Fruit fly (Drosophila melanogaster): ENCODE measurements around the gene CG42327.

Gene CG42327

dm6 chr3R:11655873-11656374, at the start of gene CG42327 (continued):
- peak; percentile 69 for TF ChIP-seq gro (GFP tag; optimal IDR thresholded peaks at IDR 0.05)
- peak; percentile 50 for TF ChIP-seq Bgb (GFP tag; IDR thresholded peaks at IDR 0.05; ENCODE audit: partially characterized antibody)
- TF ChIP-seq CG2202 (tag; optimal IDR thresholded peaks at IDR 0.05), result peak; percentile 93
- TF ChIP-seq Dll (GFP tag; IDR thresholded peaks at IDR 0.05; ENCODE audit: partially characterized antibody), result peak; percentile 48; the same call in 1 of the 4 replicates
- TF ChIP-seq sc (optimal IDR thresholded peaks at IDR 0.05), result no peak
- peak; percentile 95 for TF ChIP-seq sc (GFP tag; optimal IDR thresholded peaks at IDR 0.05)
- peak; percentile 96 for TF ChIP-seq az2 (GFP tag; optimal IDR thresholded peaks at IDR 0.05)
- TF ChIP-seq CG13296 (GFP tag; optimal IDR thresholded peaks at IDR 0.05), result peak; percentile 87
- TF ChIP-seq Myb (GFP tag; optimal IDR thresholded peaks at IDR 0.05), result peak; percentile 45
- peak; percentile 63 for TF ChIP-seq CG7786 (GFP tag; optimal IDR thresholded peaks at IDR 0.05)
- peak; percentile 81 for TF ChIP-seq Mes4 (GFP tag; optimal IDR thresholded peaks at IDR 0.05)
- TF ChIP-seq CG3407 (GFP tag; optimal IDR thresholded peaks at IDR 0.05), result peak; percentile 95
- TF ChIP-seq mirr (GFP tag; optimal IDR thresholded peaks at IDR 0.05), result peak; percentile 80
- peak; percentile 85 for TF ChIP-seq CG12155 (GFP tag; optimal IDR thresholded peaks at IDR 0.05)
- TF ChIP-seq inv (GFP tag; IDR thresholded peaks at IDR 0.05; ENCODE audit: partially characterized antibody), result peak; percentile 16; the same call in 1 of the 2 replicates
- TF ChIP-seq CG16863 (GFP tag; optimal IDR thresholded peaks at IDR 0.05), result peak; percentile 87
- peak; percentile 93 for TF ChIP-seq peb (GFP tag; IDR thresholded peaks at IDR 0.05)
- TF ChIP-seq ase (GFP tag; IDR thresholded peaks at IDR 0.05), result peak; percentile 97
- peak; percentile 98 for TF ChIP-seq CG31441 (GFP tag; IDR thresholded peaks at IDR 0.05)
- no peak for TF ChIP-seq Doc3 (GFP tag; IDR thresholded peaks at IDR 0.05; ENCODE audit: partially characterized antibody)
- TF ChIP-seq vnd (GFP tag; IDR thresholded peaks at IDR 0.05; ENCODE audit: partially characterized antibody), result no peak
- peak; percentile 95 for TF ChIP-seq Oli (tag; optimal IDR thresholded peaks at IDR 0.05)
- TF ChIP-seq CG8924 (tag; optimal IDR thresholded peaks at IDR 0.05), result peak; percentile 95
- peak; percentile 73 for TF ChIP-seq vfl (GFP tag; optimal IDR thresholded peaks at IDR 0.05)
- TF ChIP-seq trem (tag; optimal IDR thresholded peaks at IDR 0.05), result peak; percentile 91
- TF ChIP-seq emc (GFP tag; optimal IDR thresholded peaks at IDR 0.05), result no peak
- TF ChIP-seq CG11085 (GFP tag; IDR thresholded peaks at IDR 0.05), result peak; percentile 69
- TF ChIP-seq ssp (GFP tag; IDR thresholded peaks at IDR 0.05), result peak; percentile 87
- peak; percentile 66 for TF ChIP-seq Ravus (GFP tag; IDR thresholded peaks at IDR 0.05)
- peak; percentile 95 for TF ChIP-seq CG18599 (GFP tag; optimal IDR thresholded peaks at IDR 0.05)
- TF ChIP-seq CG2120 (GFP tag; optimal IDR thresholded peaks at IDR 0.05), result peak; percentile 82
- TF ChIP-seq CG7271 (tag; optimal IDR thresholded peaks at IDR 0.05), result peak; percentile 88
- peak; percentile 63 to 74 for TF ChIP-seq Trl (optimal IDR thresholded peaks at IDR 0.05)
- peak; percentile 85 for TF ChIP-seq Trl (GFP tag; optimal IDR thresholded peaks at IDR 0.05)
- TF ChIP-seq slbo (GFP tag; IDR thresholded peaks at IDR 0.05), result peak; percentile 90
- peak; percentile 96 for TF ChIP-seq HLH3B (GFP tag; IDR thresholded peaks at IDR 0.05)
- peak; percentile 91 to 98 for TF ChIP-seq bsh (GFP tag; optimal IDR thresholded peaks at IDR 0.05)
- peak; percentile 99 for TF ChIP-seq ci (GFP tag; IDR thresholded peaks at IDR 0.05)
- TF ChIP-seq lilli (GFP tag; optimal IDR thresholded peaks at IDR 0.05), result peak; percentile 88
- TF ChIP-seq prd (optimal IDR thresholded peaks at IDR 0.05), result no peak
- peak; percentile 96 for TF ChIP-seq prd (GFP tag; IDR thresholded peaks at IDR 0.05)
- no peak for TF ChIP-seq CG2129 (GFP tag; IDR thresholded peaks at IDR 0.05; ENCODE audit: partially characterized antibody)
- TF ChIP-seq bab2 (GFP tag; optimal IDR thresholded peaks at IDR 0.05), result peak; percentile 80
- TF ChIP-seq CG1024 (GFP tag; IDR thresholded peaks at IDR 0.05), result peak; percentile 91
- peak; percentile 76; the same call in 1 of the 2 replicates for TF ChIP-seq CG10321 (GFP tag; IDR thresholded peaks at IDR 0.05)
- peak; percentile 86 for TF ChIP-seq MTF-1 (GFP tag; optimal IDR thresholded peaks at IDR 0.05; ENCODE audit: borderline replicate concordance)
- TF ChIP-seq E2f1 (GFP tag; IDR thresholded peaks at IDR 0.05), result peak; percentile 96
- peak; percentile 93 for TF ChIP-seq Chrac-16 (GFP tag; optimal IDR thresholded peaks at IDR 0.05)
- TF ChIP-seq CG7963 (GFP tag; IDR thresholded peaks at IDR 0.05; ENCODE audit: partially characterized antibody), result no peak
- peak; percentile 55 for TF ChIP-seq p53 (GFP tag; optimal IDR thresholded peaks at IDR 0.05)
- peak; percentile 98 for TF ChIP-seq ewg (GFP tag; optimal IDR thresholded peaks at IDR 0.05)
